Worm (Caenorhabditis elegans): ENCODE results near the gene T01B7.9.

- no peak for TF ChIP-seq him-1 (tag; optimal IDR thresholded peaks at IDR 0.05)
- no peak for TF ChIP-seq W03F9.2 (tag; optimal IDR thresholded peaks at IDR 0.05)
- no peak for TF ChIP-seq dao-5 (tag; optimal IDR thresholded peaks at IDR 0.05)
Observed at ce11 chrII:8748638-8749037, 22.0 kb upstream of the T01B7.9 start.

Measured in whole organism, L4/young adult.